Worm (Caenorhabditis elegans) whole organism, young adult: ENCODE measurements around the gene F35E12.9.

Experiments used
- B0035.1 ChIP-seq: sonication (generic microtip); optimal IDR thresholded peaks from 2 replicates; lab custom pipeline; 2016; ENCODE audit warnings: missing genetic modification characterization, mild to moderate bottlenecking, missing compliant biosample characterization, missing genotype, missing genetic modification reagents
- D2030.7 ChIP-seq: fragments of 200-800 bp; sonication (Bioruptor generic); IDR thresholded peaks from 2 replicates; pipeline ENCODE4 v1.3.6; 2022; ENCODE audit warnings: missing genetic modification reagents, missing genetic modification characterization, missing compliant biosample characterization
- F33H1.4 ChIP-seq: fragments of 200-800 bp; sonication (Bioruptor generic); IDR thresholded peaks from 2 replicates; pipeline ENCODE4 v1.3.6; 2022; ENCODE audit warnings: missing genetic modification reagents, missing genetic modification characterization, missing compliant biosample characterization
- F39B2.1 ChIP-seq: fragments of 200-800 bp; sonication (Bioruptor generic); IDR thresholded peaks from 2 replicates; pipeline ENCODE4 v1.3.6; 2022; ENCODE audit warnings: missing genetic modification reagents, missing genetic modification characterization, missing compliant biosample characterization
- F49E8.2 ChIP-seq: sonication (generic microtip); optimal IDR thresholded peaks from 3 replicates; lab custom pipeline; 2017; ENCODE audit warnings: missing genetic modification characterization, mild to moderate bottlenecking, missing compliant biosample characterization, antibody characterized with exemption, moderate library complexity; ENCODE audit not compliant: insufficient read depth
- F57C9.4 ChIP-seq: sonication (generic microtip); optimal IDR thresholded peaks from 2 replicates; lab custom pipeline; 2017; ENCODE audit warnings: mild to moderate bottlenecking, missing genetic modification characterization, missing compliant biosample characterization
- K11D2.4 ChIP-seq: fragments of 200-800 bp; sonication (Bioruptor generic); IDR thresholded peaks from 2 replicates; pipeline ENCODE4 v1.3.6; 2022; ENCODE audit warnings: missing genetic modification reagents, missing genetic modification characterization, missing compliant biosample characterization
- K12H6.12 ChIP-seq: fragments of 200-800 bp; sonication (Bioruptor generic); optimal IDR thresholded peaks from 2 replicates; lab custom pipeline; 2018; ENCODE audit warnings: mild to moderate bottlenecking, missing genetic modification characterization, missing compliant biosample characterization
- T26A5.8 ChIP-seq: sonication (generic microtip); optimal IDR thresholded peaks from 2 replicates; lab custom pipeline; 2016; ENCODE audit warnings: missing genetic modification characterization, missing compliant biosample characterization
- Y53F4B.3 ChIP-seq: fragments of 200-800 bp; sonication (Bioruptor generic); IDR thresholded peaks from 2 replicates; pipeline ENCODE4 v1.3.6; 2022; ENCODE audit warnings: missing genetic modification reagents, missing genetic modification characterization, missing compliant biosample characterization
- ZK185.1 ChIP-seq: sonication (generic microtip); optimal IDR thresholded peaks from 2 replicates; lab custom pipeline; 2016; ENCODE audit warnings: mild to moderate bottlenecking, missing genetic modification characterization, missing compliant biosample characterization; ENCODE audit not compliant: poor library complexity, severe bottlenecking
- ama-1 ChIP-seq, 3 experiments: fragments of 150-350 bp in 1 of 3; sonication (generic microtip) in 2 of 3; optimal IDR thresholded peaks; 2 replicates each; lab custom pipeline; 2014 to 2018; ENCODE audit warnings: missing biosample characterization in 2 of 3, missing genetic modification characterization in 2 of 3, missing genetic modification reagents in 2 of 3
- attf-5 ChIP-seq: fragments of 200-800 bp; sonication (Bioruptor generic); optimal IDR thresholded peaks from 2 replicates; lab custom pipeline; 2018; ENCODE audit warnings: mild to moderate bottlenecking, missing genetic modification characterization, missing compliant biosample characterization
- dox-1 ChIP-seq: fragments of 200-800 bp; sonication (Bioruptor generic); IDR thresholded peaks from 2 replicates; pipeline ENCODE4 v1.3.6; 2022; ENCODE audit warnings: missing genetic modification reagents, missing genetic modification characterization, missing compliant biosample characterization
- dpff-1 ChIP-seq: sonication (generic microtip); optimal IDR thresholded peaks from 2 replicates; lab custom pipeline; 2017; ENCODE audit warnings: mild to moderate bottlenecking, missing genetic modification characterization, missing compliant biosample characterization
- ets-4 ChIP-seq: fragments of 200-800 bp; sonication (Bioruptor generic); optimal IDR thresholded peaks from 2 replicates; lab custom pipeline; 2018; ENCODE audit warnings: mild to moderate bottlenecking, missing genetic modification characterization, missing compliant biosample characterization
- gei-17 ChIP-seq: fragments of 200-800 bp; sonication (Bioruptor generic); optimal IDR thresholded peaks from 2 replicates; lab custom pipeline; 2018; ENCODE audit warnings: mild to moderate bottlenecking, missing genetic modification characterization, missing compliant biosample characterization
- hlh-26 ChIP-seq: fragments of 200-800 bp; sonication (Bioruptor generic); conservative IDR thresholded peaks from 2 replicates; pipeline ENCODE4 v1.3.6; 2022; ENCODE audit warnings: missing genetic modification reagents, missing genetic modification characterization, missing compliant biosample characterization
- hsf-1 ChIP-seq: fragments of 200-800 bp; sonication (Bioruptor generic); IDR thresholded peaks from 2 replicates; pipeline ENCODE4 v1.3.6; 2022; ENCODE audit warnings: missing genetic modification reagents, missing genetic modification characterization, missing compliant biosample characterization
- madf-10 ChIP-seq: sonication (generic microtip); optimal IDR thresholded peaks from 2 replicates; lab custom pipeline; 2016; ENCODE audit warnings: mild to moderate bottlenecking, missing genetic modification characterization, missing compliant biosample characterization
- madf-8 ChIP-seq: fragments of 200-800 bp; sonication (Bioruptor generic); conservative IDR thresholded peaks from 2 replicates; pipeline ENCODE4 v1.3.6; 2022; ENCODE audit warnings: missing genetic modification reagents, missing genetic modification characterization, missing compliant biosample characterization
- nfyb-1 ChIP-seq: fragments of 200-800 bp; sonication (Bioruptor generic); IDR thresholded peaks from 2 replicates; pipeline ENCODE4 v1.3.6; 2022; ENCODE audit warnings: missing genetic modification reagents, missing genetic modification characterization, missing compliant biosample characterization
- nhr-179 ChIP-seq: sonication (generic microtip); optimal IDR thresholded peaks from 2 replicates; lab custom pipeline; 2016; ENCODE audit warnings: mild to moderate bottlenecking, missing genetic modification characterization, missing compliant biosample characterization
- nhr-27 ChIP-seq: fragments of 200-800 bp; sonication (Bioruptor generic); optimal IDR thresholded peaks from 2 replicates; lab custom pipeline; 2018; ENCODE audit warnings: mild to moderate bottlenecking, missing genetic modification characterization, moderate library complexity, missing compliant biosample characterization
- nhr-80 ChIP-seq: sonication (generic microtip); optimal IDR thresholded peaks from 2 replicates; lab custom pipeline; 2016; ENCODE audit warnings: missing genetic modification characterization, missing compliant biosample characterization
- snpc-1.1 ChIP-seq: sonication (generic microtip); optimal IDR thresholded peaks from 2 replicates; lab custom pipeline; 2017; ENCODE audit warnings: missing genetic modification characterization, mild to moderate bottlenecking, missing compliant biosample characterization, antibody characterized with exemption, moderate library complexity, missing genotype, missing genetic modification reagents; ENCODE audit not compliant: insufficient read depth
- snpc-3.4 ChIP-seq: sonication (generic microtip); optimal IDR thresholded peaks from 2 replicates; lab custom pipeline; 2017; ENCODE audit warnings: missing genetic modification characterization, mild to moderate bottlenecking, missing compliant biosample characterization, antibody characterized with exemption, moderate library complexity, missing genotype, missing genetic modification reagents
- snpc-4 ChIP-seq, 5 experiments: fragments of 150-350 bp in 1 of 5; sonication (generic microtip) in 4 of 5; optimal IDR thresholded peaks; 2 replicates each; lab custom pipeline; 2014 to 2018; ENCODE audit warnings: missing genetic modification characterization in 5 of 5, missing biosample characterization in 3 of 5, antibody characterized with exemption in 2 of 5, mild to moderate bottlenecking in 2 of 5, missing compliant biosample characterization in 2 of 5, missing genotype in 2 of 5, moderate library complexity in 2 of 5, missing genetic modification reagents in 1 of 5
- tlf-1 ChIP-seq: fragments of 200-800 bp; sonication (Bioruptor generic); optimal IDR thresholded peaks from 2 replicates; lab custom pipeline; 2018; ENCODE audit warnings: mild to moderate bottlenecking, missing genetic modification characterization, missing compliant biosample characterization
- xnd-1 ChIP-seq: sonication (generic microtip); optimal IDR thresholded peaks from 2 replicates; lab custom pipeline; 2016; ENCODE audit warnings: missing genotype, missing genetic modification reagents, missing genetic modification characterization, missing compliant biosample characterization
- zfh-2 ChIP-seq: fragments of 200-800 bp; sonication (Bioruptor generic); conservative IDR thresholded peaks from 2 replicates; pipeline ENCODE4 v1.3.6; 2022; ENCODE audit warnings: missing genetic modification reagents, missing genetic modification characterization, missing compliant biosample characterization

Gene F35E12.9

DNA sequence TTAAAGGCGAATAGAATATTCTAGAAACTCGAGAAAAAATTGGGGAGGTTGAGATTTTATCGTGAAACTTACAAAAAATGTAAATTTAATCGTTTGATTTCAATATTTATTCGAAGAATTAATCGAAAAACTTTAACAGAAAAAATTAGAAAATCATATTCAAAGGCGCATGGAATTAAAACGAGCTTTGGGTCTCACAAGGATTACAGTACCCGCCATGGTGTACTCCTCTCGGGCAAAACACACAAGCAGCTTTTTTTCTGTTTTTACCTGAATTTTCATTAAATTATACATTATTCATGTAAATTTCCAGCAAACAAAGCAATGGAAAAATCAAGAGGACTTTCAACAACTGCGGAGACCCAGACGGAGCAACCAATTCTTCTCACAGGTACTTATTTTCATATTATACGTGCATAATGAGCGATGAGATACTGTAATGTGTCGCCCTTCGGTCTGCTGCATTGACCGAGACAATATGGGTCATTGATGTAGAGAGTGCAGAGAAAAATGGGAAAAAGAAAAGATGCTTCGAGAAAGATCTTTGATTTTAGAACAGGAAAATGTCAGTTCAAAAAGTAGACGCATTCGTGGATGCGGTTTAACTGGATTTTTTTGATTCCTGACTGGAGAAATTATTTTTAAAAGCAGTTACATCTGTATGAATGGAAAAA is 42.4 kb upstream of the F35E12.9 start, which contains the start of the genes F53C11.4 and F53C11.5 (continued):
- TF ChIP-seq madf-8 (GFP tag; lab: Robert Waterston, UW) (peak; percentile 59), ets-4 (GFP tag; lab: Kevin White, UChicago) (no peak), attf-5 (GFP tag; lab: Kevin White, UChicago) (peak; percentile 13), snpc-3.4 (tag; lab: Kevin White, UChicago) (peak; percentile 27), nhr-80 (peak; percentile 33), F39B2.1 (GFP tag; lab: Robert Waterston, UW) (no peak), nfyb-1 (GFP tag; lab: Robert Waterston, UW) (no peak), xnd-1 (tag; lab: Kevin White, UChicago) (peak; percentile 54), T26A5.8 (tag; lab: Kevin White, UChicago) (no peak), F33H1.4 (GFP tag; lab: Robert Waterston, UW) (peak; percentile 89), snpc-4 (GFP tag; optimal IDR thresholded peaks at IDR 0.05; lab: Kevin White, UChicago) (peak; percentile 20), snpc-4 (tag; optimal IDR thresholded peaks at IDR 0.05; lab: Kevin White, UChicago) (peak in 2 of 4 experiments; percentile 18 to 42), tlf-1 (GFP tag; lab: Kevin White, UChicago) (peak; percentile 28)

DNA sequence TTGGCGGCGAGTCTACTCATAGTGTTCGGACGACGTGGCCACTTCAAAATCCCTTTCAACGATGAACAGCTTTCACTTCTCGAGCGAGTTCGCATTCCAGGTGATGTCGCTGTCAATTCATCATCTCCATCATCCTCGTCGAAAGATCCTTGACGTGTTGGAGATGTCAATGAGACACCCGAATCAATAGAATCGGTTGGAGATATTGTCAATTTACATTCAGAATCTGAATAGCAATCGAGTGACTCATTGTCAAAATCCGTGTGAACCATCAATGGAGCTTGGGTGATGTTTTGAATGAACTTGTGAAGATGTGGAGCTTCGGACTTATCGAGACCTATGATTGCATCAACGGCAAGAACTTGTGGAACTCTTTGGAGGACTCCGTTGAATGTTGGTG is 40.8 kb upstream of the F35E12.9 start:
- TF ChIP-seq K12H6.12 (no peak), snpc-1.1 (tag; lab: Kevin White, UChicago) (no peak), madf-10 (tag; lab: Kevin White, UChicago) (no peak), attf-5 (GFP tag; lab: Kevin White, UChicago) (no peak), ama-1 (optimal IDR thresholded peaks at IDR 0.05; lab: Kevin White, UChicago) (no peak), ama-1 (GFP tag; optimal IDR thresholded peaks at IDR 0.05; lab: Kevin White, UChicago) (no peak), B0035.1 (tag; lab: Kevin White, UChicago) (no peak)

- TF ChIP-seq dox-1 (GFP tag; lab: Robert Waterston, UW) = 0 out of 2 replicates have a peak, but pooled peaks have one; percentile 18
- no peak for TF ChIP-seq D2030.7
- peak; percentile 25 for TF ChIP-seq ZK185.1 (tag; lab: Kevin White, UChicago)
- TF ChIP-seq nhr-80 = peak; percentile 30
- TF ChIP-seq zfh-2 (GFP tag; lab: Robert Waterston, UW) = no peak
- TF ChIP-seq F57C9.4 (tag; lab: Kevin White, UChicago) = no peak
- no peak for TF ChIP-seq K12H6.12
Measured at ce11 chrV:13782190-13782589, 37.3 kb upstream of the F35E12.9 start, which contains the start of gene decr-1.1. Gene decr-1.1 (plus strand): TSS chrV:13782399.

ce11 chrV:13780902-13781301 is 36.0 kb upstream of the F35E12.9 start:
- no peak for TF ChIP-seq xnd-1 (tag; lab: Kevin White, UChicago)

ce11 chrV:13777857-13778256 is 32.9 kb upstream of the F35E12.9 start, which contains the start of gene F53C11.9:
Gene F53C11.9 (plus strand): TSS chrV:13778015.
- TF ChIP-seq gei-17 (GFP tag; lab: Kevin White, UChicago) = no peak
- TF ChIP-seq Y53F4B.3 (GFP tag; lab: Robert Waterston, UW) = no peak
- no peak for TF ChIP-seq F49E8.2 (tag; lab: Kevin White, UChicago)
- no peak for TF ChIP-seq dpff-1
- TF ChIP-seq nhr-179 = no peak
- no peak for TF ChIP-seq K11D2.4 (GFP tag; lab: Robert Waterston, UW)
- TF ChIP-seq hlh-26 (GFP tag; lab: Robert Waterston, UW) = no peak
- TF ChIP-seq hsf-1 (GFP tag; lab: Robert Waterston, UW) = no peak
- no peak for TF ChIP-seq nhr-27
- TF ChIP-seq, all 124 proteins: peak for 0
